Worm (Caenorhabditis elegans) whole organism, L1 larva: ENCODE results near the gene vha-15.

Experiments
- aly-2 ChIP-seq: fragments of 150-350 bp; optimal IDR thresholded peaks from 2 replicates; lab custom pipeline; 2014; ENCODE audit warnings: missing biosample characterization, missing genetic modification characterization
- ama-1 ChIP-seq: fragments of 150-350 bp; optimal IDR thresholded peaks from 2 replicates; lab custom pipeline; 2014
- elt-3 ChIP-seq, 6 experiments: fragments of 150-350 bp in 1 of 6; sonication (generic microtip); optimal IDR thresholded peaks; 2 replicates each; lab custom pipeline; 2017 to 2018; ENCODE audit warnings: missing biosample characterization in 6 of 6, missing genetic modification characterization in 6 of 6, inconsistent platforms in 1 of 6
- fkh-10 ChIP-seq: sonication (generic microtip); optimal IDR thresholded peaks from 2 replicates; lab custom pipeline; 2017; ENCODE audit warnings: missing biosample characterization, missing genetic modification reagents, missing genetic modification characterization
- fkh-8 ChIP-seq: sonication (generic microtip); optimal IDR thresholded peaks from 2 replicates; lab custom pipeline; 2016; ENCODE audit warnings: mild to moderate bottlenecking, missing genetic modification characterization, missing compliant biosample characterization
- mdl-1 ChIP-seq, 2 experiments: fragments of 150-350 bp; optimal IDR thresholded peaks; 2 replicates each; lab custom pipeline; 2014 to 2017; ENCODE audit warnings: missing biosample characterization in 2 of 2, missing genetic modification characterization in 2 of 2, inconsistent platforms in 1 of 2
- nhr-237 ChIP-seq: fragments of 150-350 bp; optimal IDR thresholded peaks from 2 replicates; lab custom pipeline; 2014; ENCODE audit warnings: missing biosample characterization, missing genetic modification characterization
- nhr-77 ChIP-seq: fragments of 150-350 bp; optimal IDR thresholded peaks from 2 replicates; lab custom pipeline; 2014; ENCODE audit warnings: missing biosample characterization, missing genetic modification characterization
- nhr-90 ChIP-seq: sonication (generic microtip); optimal IDR thresholded peaks from 2 replicates; lab custom pipeline; 2016; ENCODE audit warnings: mild to moderate bottlenecking, missing genetic modification characterization, missing compliant biosample characterization; ENCODE audit not compliant: poor library complexity
- snpc-4 ChIP-seq: fragments of 150-350 bp; optimal IDR thresholded peaks from 2 replicates; lab custom pipeline; 2014; ENCODE audit warnings: missing biosample characterization, missing genetic modification characterization
- tlp-1 ChIP-seq: fragments of 150-350 bp; optimal IDR thresholded peaks from 2 replicates; lab custom pipeline; 2014; ENCODE audit warnings: missing biosample characterization, missing genetic modification characterization
- ztf-4 ChIP-seq: fragments of 150-350 bp; optimal IDR thresholded peaks from 2 replicates; lab custom pipeline; 2014; ENCODE audit warnings: missing biosample characterization, missing genetic modification characterization

DNA sequence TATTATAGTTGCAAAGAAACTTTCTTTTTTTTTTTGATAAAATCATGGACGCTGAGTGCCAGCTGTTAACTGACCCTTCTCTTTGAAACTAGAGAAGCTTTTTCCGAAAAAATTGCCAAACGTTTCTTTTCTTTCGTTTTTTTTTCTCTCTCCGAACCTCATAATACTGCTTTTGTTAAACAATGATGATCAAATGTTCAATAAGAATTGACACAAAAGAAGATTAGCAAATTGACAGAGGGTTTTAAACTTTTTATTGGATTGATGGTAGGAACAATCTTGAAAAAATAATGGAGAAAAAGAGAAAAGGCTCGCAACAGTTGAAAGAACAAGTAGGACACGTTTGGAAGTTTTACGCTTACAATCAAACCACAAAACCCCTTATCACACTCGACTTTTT is 16.9 kb upstream of the vha-15 start, which contains the start of gene hex-1:
- TF ChIP-seq elt-3 (tag; optimal IDR thresholded peaks at IDR 0.05; lab: Kevin White, UChicago) (no peak), nhr-77 (tag; lab: Kevin White, UChicago) (no peak), ama-1 (lab: Kevin White, UChicago) (no peak), ztf-4 (tag; lab: Kevin White, UChicago) (no peak), fkh-8 (tag; lab: Kevin White, UChicago) (no peak), fkh-10 (no peak), snpc-4 (no peak), nhr-90 (tag; lab: Kevin White, UChicago) (no peak), mdl-1 (tag; optimal IDR thresholded peaks at IDR 0.05; lab: Kevin White, UChicago) (no peak), nhr-237 (no peak), tlp-1 (tag; lab: Kevin White, UChicago) (no peak), aly-2 (tag; lab: Kevin White, UChicago) (no peak)
